Worm (Caenorhabditis elegans): ENCODE measurements around the gene srx-130.

Gene srx-130

ce11 chrV:13889516-13889915 is 46.3 kb downstream of the srx-130 start, which contains the start of gene spp-12:
Gene spp-12, plus strand, starts transcription at chrV:13889816.
- no peak for TF ChIP-seq sox-4 (tag; optimal IDR thresholded peaks at IDR 0.05)
- no peak for TF ChIP-seq efl-1 (optimal IDR thresholded peaks at IDR 0.05)
- TF ChIP-seq efl-1 (GFP tag; optimal IDR thresholded peaks at IDR 0.05 in 1 of 2), result peak in 1 of 2 experiments; percentile 6
- no peak for TF ChIP-seq ztf-11 (tag; optimal IDR thresholded peaks at IDR 0.05)
- TF ChIP-seq mdl-1 (tag; optimal IDR thresholded peaks at IDR 0.05), result no peak
- no peak for TF ChIP-seq tbx-2 (tag; optimal IDR thresholded peaks at IDR 0.05)
- TF ChIP-seq nhr-76 (tag; optimal IDR thresholded peaks at IDR 0.05), result no peak

DNA sequence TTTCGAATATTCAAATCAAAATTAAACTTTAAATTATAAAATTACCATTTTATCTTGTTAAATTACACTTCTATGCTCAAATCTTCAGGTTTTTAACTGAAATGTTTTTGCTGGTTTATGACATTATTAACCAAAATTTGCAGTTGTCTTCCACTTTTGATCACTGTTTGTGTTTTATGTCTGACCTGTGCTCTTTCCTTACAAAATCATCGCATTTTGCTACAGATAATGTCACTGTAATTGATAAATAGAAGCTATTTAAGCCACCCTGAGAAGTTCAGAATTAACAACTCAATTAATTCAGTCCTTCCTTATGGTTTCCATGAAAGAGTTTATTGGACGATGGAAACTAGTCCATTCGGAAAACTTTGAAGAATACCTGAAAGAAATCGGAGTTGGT is 47.2 kb downstream of the srx-130 start, which contains the start of gene lbp-8:
lbp-8 (plus strand) TSS at position 301 of the 400 bp plus-strand sequence.
- TF ChIP-seq dsc-1 (tag; optimal IDR thresholded peaks at IDR 0.05) (no peak), tbx-2 (tag; optimal IDR thresholded peaks at IDR 0.05) (no peak), C04F5.9 (tag; optimal IDR thresholded peaks at IDR 0.05) (no peak), sox-4 (tag; optimal IDR thresholded peaks at IDR 0.05) (no peak), nhr-76 (tag; optimal IDR thresholded peaks at IDR 0.05) (no peak), zag-1 (tag; optimal IDR thresholded peaks at IDR 0.05) (no peak), ztf-4 (tag; optimal IDR thresholded peaks at IDR 0.05) (no peak), mdl-1 (tag; optimal IDR thresholded peaks at IDR 0.05) (no peak)

DNA sequence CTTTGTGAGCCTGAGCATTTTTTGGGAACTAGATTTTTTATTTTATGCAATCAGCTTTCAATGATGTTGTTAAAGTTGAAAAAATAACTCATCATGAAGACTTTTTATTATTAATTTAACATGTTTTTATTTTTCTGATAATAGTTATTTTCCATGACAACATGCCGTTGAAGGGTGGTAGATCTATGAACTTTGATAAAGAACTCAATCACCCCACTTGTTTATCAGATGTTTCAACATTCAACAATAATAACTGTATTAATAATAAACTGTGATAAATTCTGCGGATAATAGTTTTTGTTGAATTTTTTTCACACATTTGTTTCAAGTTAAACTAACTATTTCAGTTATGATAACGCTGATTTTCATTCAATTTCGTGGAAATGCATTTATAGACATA is 48.2 kb downstream of the srx-130 start:
- TF ChIP-seq fkh-10 (GFP tag; optimal IDR thresholded peaks at IDR 0.05) (no peak), nhr-85 (tag) (peak; percentile 63), nhr-19 (GFP tag; conservative IDR thresholded peaks at IDR 0.05) (0 out of 2 replicates have a peak, but pooled peaks have one; percentile 13), unc-86 (tag; optimal IDR thresholded peaks at IDR 0.05) (no peak), ama-1 (optimal IDR thresholded peaks at IDR 0.05) (no peak), pax-3 (tag; optimal IDR thresholded peaks at IDR 0.05) (no peak), unc-98 (GFP tag; IDR thresholded peaks at IDR 0.05) (no peak), nhr-77 (tag; optimal IDR thresholded peaks at IDR 0.05) (no peak), elt-2 (tag; optimal IDR thresholded peaks at IDR 0.05) (peak; percentile 59), nhr-20 (tag; optimal IDR thresholded peaks at IDR 0.05) (peak; percentile 33), F16B12.6 (tag; optimal IDR thresholded peaks at IDR 0.05) (no peak), nhr-12 (tag; optimal IDR thresholded peaks at IDR 0.05) (no peak), mep-1 (tag; optimal IDR thresholded peaks at IDR 0.05) (no peak), skn-1 (tag; optimal IDR thresholded peaks at IDR 0.05) (no peak), lin-35 (GFP tag; optimal IDR thresholded peaks at IDR 0.05) (no peak), hlh-17 (GFP tag; optimal IDR thresholded peaks at IDR 0.05; ENCODE audit: borderline replicate concordance) (no peak), grh-1 (GFP tag; IDR thresholded peaks at IDR 0.05) (no peak), Y116A8C.19 (tag; optimal IDR thresholded peaks at IDR 0.05; ENCODE audit: borderline replicate concordance) (no peak), unc-130 (tag; optimal IDR thresholded peaks at IDR 0.05) (no peak), fos-1 (tag; optimal IDR thresholded peaks at IDR 0.05) (no peak), nhr-71 (tag; optimal IDR thresholded peaks at IDR 0.05) (peak; percentile 40), mab-9 (GFP tag; IDR thresholded peaks at IDR 0.05) (no peak), irx-1 (tag; optimal IDR thresholded peaks at IDR 0.05) (no peak), tlp-1 (tag; optimal IDR thresholded peaks at IDR 0.05) (no peak), nhr-28 (tag; optimal IDR thresholded peaks at IDR 0.05) (no peak), zip-4 (GFP tag; optimal IDR thresholded peaks at IDR 0.05) (no peak), snu-23 (GFP tag; optimal IDR thresholded peaks at IDR 0.05) (no peak), zag-1 (tag; optimal IDR thresholded peaks at IDR 0.05) (no peak), blmp-1 (tag; optimal IDR thresholded peaks at IDR 0.05) (no peak), mef-2 (tag; optimal IDR thresholded peaks at IDR 0.05) (no peak)

All from whole organism, L1 larva.